Worm (Caenorhabditis elegans): Measurements from ENCODE around the gene F47C12.13.

DNA sequence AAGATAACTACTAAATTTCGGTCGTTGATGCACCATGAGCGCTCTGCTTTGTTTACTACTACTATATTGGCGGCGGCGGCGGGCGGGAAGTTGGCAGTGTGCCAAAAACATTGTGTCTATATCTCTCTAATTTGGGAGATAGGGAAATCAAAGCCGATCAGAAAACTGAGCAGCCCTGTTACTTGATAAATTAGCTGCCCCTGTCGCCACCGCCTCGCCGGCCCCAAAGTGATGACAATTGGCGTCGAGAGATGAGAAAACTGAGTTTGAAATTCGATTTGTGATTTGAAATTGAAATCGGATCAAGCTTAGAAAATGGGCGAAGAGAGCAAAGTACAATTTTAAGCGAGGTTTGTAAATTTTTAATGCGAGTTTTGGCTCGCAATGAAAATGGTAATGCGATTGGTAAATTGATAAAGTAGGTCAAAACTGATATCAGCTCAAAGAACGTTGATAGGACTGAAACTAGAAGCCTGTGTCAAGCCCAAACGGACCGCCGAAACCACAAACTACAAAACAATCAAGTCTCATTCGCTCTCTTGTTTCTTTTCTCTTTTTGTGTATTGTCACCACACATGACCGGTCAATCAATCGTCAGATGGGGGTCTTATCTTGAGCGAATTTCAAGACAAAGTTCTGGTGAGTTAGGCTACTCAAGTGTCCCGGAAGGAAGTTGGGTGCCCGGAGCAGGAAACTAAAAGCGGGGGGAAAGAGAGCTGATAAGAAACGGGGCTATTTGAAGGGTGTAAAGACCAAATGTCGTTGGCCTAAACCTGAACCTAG is 33.1 kb upstream of the F47C12.13 start:
- TF ChIP-seq efl-1 (GFP tag; optimal IDR thresholded peaks at IDR 0.05), result no peak
- TF ChIP-seq athp-1 (tag; optimal IDR thresholded peaks at IDR 0.05), result no peak
- no peak for TF ChIP-seq Y79H2A.3 (GFP tag; conservative IDR thresholded peaks at IDR 0.05)
- no peak for TF ChIP-seq pha-4 (tag; optimal IDR thresholded peaks at IDR 0.05)
- TF ChIP-seq ccch-3 (GFP tag; optimal IDR thresholded peaks at IDR 0.05), result no peak
